Worm (Caenorhabditis elegans): Measurements from ENCODE around the gene C56G2.22.

DNA sequence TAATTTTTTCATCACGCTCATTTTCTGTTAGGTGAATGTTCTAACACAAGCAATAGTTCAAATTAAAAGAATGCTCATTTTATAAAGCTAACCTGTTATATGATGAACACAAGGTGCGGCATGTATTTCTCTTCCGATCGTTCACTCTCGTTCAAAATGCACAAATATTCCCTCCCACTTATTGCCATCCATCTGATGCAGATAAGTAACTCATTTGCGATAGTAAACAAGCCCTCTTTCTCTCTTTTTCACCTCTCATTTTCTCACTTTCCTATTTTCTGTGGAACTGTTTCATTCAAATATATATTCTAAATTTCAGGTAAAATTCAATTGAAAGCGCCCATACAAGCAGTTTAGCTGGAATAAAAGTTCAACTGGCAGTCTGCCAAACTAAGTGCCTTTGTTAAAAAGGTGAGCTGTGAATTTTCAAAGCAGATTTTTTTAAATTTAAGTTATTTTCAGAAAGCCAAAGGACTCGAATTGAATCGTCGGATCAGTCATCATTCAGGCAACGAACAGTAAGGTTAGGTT, at the start of gene C56G2.22, which contains the start of gene trmt-10C.2:
- TF ChIP-seq nhr-76 (tag; optimal IDR thresholded peaks at IDR 0.05) (no peak), ces-1 (GFP tag; optimal IDR thresholded peaks at IDR 0.05) (no peak), drap-1 (GFP tag; optimal IDR thresholded peaks at IDR 0.05) (no peak), snpc-4 (tag; optimal IDR thresholded peaks at IDR 0.05) (no peak), lin-13 (tag; optimal IDR thresholded peaks at IDR 0.05) (no peak), ham-2 (GFP tag; optimal IDR thresholded peaks at IDR 0.05) (no peak), tbx-8 (GFP tag; optimal IDR thresholded peaks at IDR 0.05) (no peak)
